Worm (Caenorhabditis elegans) whole organism, young adult: Measurements from ENCODE around the gene tost-1.

Source experiments
- aptf-3 ChIP-seq: fragments of 200-800 bp; sonication (Bioruptor generic); IDR thresholded peaks from 2 replicates; pipeline ENCODE4 v1.3.6; 2022; ENCODE audit warnings: missing genetic modification characterization, missing compliant biosample characterization
- attf-6 ChIP-seq: fragments of 200-800 bp; sonication (Bioruptor generic); IDR thresholded peaks from 2 replicates; pipeline ENCODE4 v1.3.6; 2022; ENCODE audit warnings: missing genetic modification reagents, missing genetic modification characterization, missing compliant biosample characterization
- ceh-40 ChIP-seq: fragments of 200-800 bp; sonication (Bioruptor generic); IDR thresholded peaks from 2 replicates; pipeline ENCODE4 v1.3.6; 2022; ENCODE audit warnings: missing genetic modification characterization, missing compliant biosample characterization
- ceh-91 ChIP-seq: fragments of 200-800 bp; sonication (Bioruptor generic); IDR thresholded peaks from 2 replicates; pipeline ENCODE4 v1.3.6; 2022; ENCODE audit warnings: missing genetic modification reagents, missing genetic modification characterization, missing compliant biosample characterization
- dpl-1 ChIP-seq: fragments of 150-350 bp; optimal IDR thresholded peaks from 2 replicates; lab custom pipeline; 2014; ENCODE audit warnings: missing biosample characterization, missing genetic modification reagents, missing genetic modification characterization
- lsl-1 ChIP-seq: fragments of 200-800 bp; sonication (Bioruptor generic); optimal IDR thresholded peaks from 2 replicates; lab custom pipeline; 2018; ENCODE audit warnings: mild to moderate bottlenecking, missing genetic modification characterization, moderate library complexity, missing compliant biosample characterization
- madf-6 ChIP-seq: fragments of 200-800 bp; sonication (Bioruptor generic); IDR thresholded peaks from 2 replicates; pipeline ENCODE4 v1.3.6; 2022; ENCODE audit warnings: missing genetic modification reagents, missing genetic modification characterization, missing compliant biosample characterization
- pbrm-1 ChIP-seq: fragments of 200-800 bp; sonication (Bioruptor generic); IDR thresholded peaks from 2 replicates; pipeline ENCODE4 v1.3.6; 2022; ENCODE audit warnings: missing genetic modification reagents, missing genetic modification characterization, missing compliant biosample characterization
- somi-1 ChIP-seq: fragments of 200-800 bp; sonication (Bioruptor generic); optimal IDR thresholded peaks from 2 replicates; lab custom pipeline; 2018; ENCODE audit warnings: mild to moderate bottlenecking, missing genetic modification characterization, missing compliant biosample characterization

DNA sequence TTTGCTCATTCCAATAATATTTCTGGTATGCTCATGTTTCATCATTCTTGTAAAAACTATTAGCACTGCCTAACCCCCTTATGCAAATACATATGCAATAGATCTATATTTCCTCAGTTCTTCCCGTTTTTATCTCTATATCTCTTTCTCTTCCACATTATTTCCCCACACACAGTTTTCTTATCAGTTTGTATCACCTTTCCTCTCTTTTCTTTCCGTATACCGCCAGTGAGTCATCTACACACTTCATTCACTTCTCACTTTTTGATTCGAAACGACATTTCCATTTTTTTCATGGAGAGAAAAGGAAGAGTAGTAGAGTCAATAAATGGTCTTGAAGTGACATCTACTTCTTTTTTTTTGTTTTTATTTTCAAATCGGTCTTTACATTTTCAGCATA, 28.3 kb upstream of the tost-1 start:
- TF ChIP-seq attf-6 (no peak), dpl-1 (GFP tag; lab: Kevin White, UChicago) (no peak), somi-1 (GFP tag; lab: Kevin White, UChicago) (no peak), aptf-3 (GFP tag; lab: Robert Waterston, UW) (no peak), ceh-40 (GFP tag; lab: Robert Waterston, UW) (no peak), ceh-91 (GFP tag; lab: Robert Waterston, UW) (no peak), pbrm-1 (no peak), lsl-1 (GFP tag; lab: Kevin White, UChicago) (no peak), madf-6 (GFP tag; lab: Robert Waterston, UW) (no peak)
